Worm (Caenorhabditis elegans) whole organism, L4/young adult: ENCODE measurements around the gene pdf-1.

Experiments used
- W03F9.2 ChIP-seq: fragments of 150-350 bp; optimal IDR thresholded peaks from 2 replicates; lab custom pipeline; 2014; ENCODE audit warnings: missing biosample characterization, missing genetic modification characterization
- dao-5 ChIP-seq: sonication (generic microtip); optimal IDR thresholded peaks from 2 replicates; lab custom pipeline; 2016; ENCODE audit warnings: missing genotype, missing genetic modification characterization, moderate library complexity, missing compliant biosample characterization
- him-1 ChIP-seq: sonication (generic microtip); optimal IDR thresholded peaks from 2 replicates; lab custom pipeline; 2016; ENCODE audit warnings: missing genotype, missing genetic modification reagents, missing genetic modification characterization, missing compliant biosample characterization

pdf-1 gene

ce11 chrIII:6863901-6864300 lies 48.4 kb downstream of the pdf-1 start, which contains the start of gene sma-3:
Gene sma-3, minus strand, starts transcription at chrIII:6863968.
- TF ChIP-seq W03F9.2 (tag; lab: Kevin White, UChicago) (no peak), dao-5 (tag; lab: Kevin White, UChicago) (no peak), him-1 (tag; lab: Kevin White, UChicago) (no peak)
